Fruit fly (Drosophila melanogaster) whole organism, prepupa: ENCODE measurements around the gene CG31360.

ENCODE experiments used
- CG32006 ChIP-seq: fragments of 200-800 bp; sonication (Bioruptor generic); optimal IDR thresholded peaks from 3 replicates; lab custom pipeline; 2017; ENCODE audit warnings: missing biosample characterization, mild to moderate bottlenecking, missing genetic modification characterization
- CG6854 ChIP-seq: fragments of 200-800 bp; sonication (Bioruptor generic); optimal IDR thresholded peaks from 2 replicates; lab custom pipeline; 2017; ENCODE audit warnings: missing biosample characterization, mild to moderate bottlenecking, missing genetic modification characterization
- CG8632 ChIP-seq: fragments of 200-800 bp; sonication (Bioruptor generic); optimal IDR thresholded peaks from 3 replicates; lab custom pipeline; 2016; ENCODE audit warnings: missing biosample characterization, missing genetic modification characterization
- Ets96B ChIP-seq: fragments of 200-800 bp; optimal IDR thresholded peaks from 2 replicates; lab custom pipeline; 2019; ENCODE audit warnings: missing biosample characterization, mild to moderate bottlenecking, missing genetic modification characterization, moderate library complexity
- esn ChIP-seq: fragments of 200-800 bp; sonication (Bioruptor generic); optimal IDR thresholded peaks from 2 replicates; lab custom pipeline; 2016; ENCODE audit warnings: missing biosample characterization, mild to moderate bottlenecking, missing genetic modification characterization, moderate library complexity
- fd59A ChIP-seq: fragments of 200-800 bp; sonication (Bioruptor generic); optimal IDR thresholded peaks from 2 replicates; lab custom pipeline; 2017; ENCODE audit warnings: missing biosample characterization, mild to moderate bottlenecking, missing genetic modification characterization, missing genetic modification reagents
- svp ChIP-seq: fragments of 200-800 bp; sonication (Bioruptor generic); peaks from one replicate; lab custom pipeline; 2016; ENCODE audit warnings: missing biosample characterization, missing genetic modification characterization

DNA sequence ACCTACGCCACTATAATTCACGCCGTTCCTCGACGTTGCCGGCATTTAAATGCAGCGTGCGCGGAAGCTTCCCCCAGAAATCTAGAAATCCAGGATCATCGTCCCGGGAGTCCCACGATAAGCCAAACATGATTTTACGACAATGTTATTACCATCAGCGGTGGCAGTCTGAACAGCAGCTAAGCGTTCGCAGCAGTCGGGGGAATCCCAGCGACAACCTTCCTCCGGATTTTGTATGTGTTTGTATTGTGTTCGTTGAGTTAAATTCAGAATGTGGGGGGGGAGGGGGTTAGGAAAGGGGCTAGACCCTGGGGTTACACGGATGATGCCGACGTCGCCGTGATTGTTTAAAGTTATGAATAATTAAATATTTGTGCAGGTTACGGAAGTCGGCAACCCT, 40.9 kb upstream of the CG31360 start:
- no peak for TF ChIP-seq esn (GFP tag; lab: Kevin White, UChicago)
- no peak for TF ChIP-seq CG6854 (GFP tag; lab: Kevin White, UChicago)
- no peak for TF ChIP-seq CG8632 (GFP tag; lab: Kevin White, UChicago)
- no peak for TF ChIP-seq CG32006 (GFP tag; lab: Kevin White, UChicago)
- no peak for TF ChIP-seq Ets96B (tag; lab: Kevin White, UChicago)
- no peak for TF ChIP-seq fd59A (GFP tag; lab: Kevin White, UChicago)
- peak; percentile 77 for TF ChIP-seq svp (GFP tag; lab: Kevin White, UChicago)
